Worm (Caenorhabditis elegans) whole organism, L4/young adult: ENCODE data around the gene elt-1.

Source experiments
- W03F9.2 ChIP-seq: fragments of 150-350 bp; optimal IDR thresholded peaks from 2 replicates; lab custom pipeline; 2014; ENCODE audit warnings: missing biosample characterization, missing genetic modification characterization
- dao-5 ChIP-seq: sonication (generic microtip); optimal IDR thresholded peaks from 2 replicates; lab custom pipeline; 2016; ENCODE audit warnings: missing genotype, missing genetic modification characterization, moderate library complexity, missing compliant biosample characterization
- him-1 ChIP-seq: sonication (generic microtip); optimal IDR thresholded peaks from 2 replicates; lab custom pipeline; 2016; ENCODE audit warnings: missing genotype, missing genetic modification reagents, missing genetic modification characterization, missing compliant biosample characterization

elt-1 gene

ce11 chrIV:9615511-9615910, 716 bp downstream of the elt-1 start:
- TF ChIP-seq him-1 (tag; lab: Kevin White, UChicago) = no peak
- no peak for TF ChIP-seq dao-5 (tag; lab: Kevin White, UChicago)
- TF ChIP-seq W03F9.2 = no peak

ce11 chrIV:9617358-9617757, 2.6 kb downstream of the elt-1 start:
- TF ChIP-seq him-1 (tag; lab: Kevin White, UChicago) (no peak), W03F9.2 (no peak), dao-5 (tag; lab: Kevin White, UChicago) (no peak)

- TF ChIP-seq him-1 (tag; lab: Kevin White, UChicago) = no peak
- TF ChIP-seq W03F9.2 = no peak
These were observed 3.2 kb downstream of the elt-1 start for ce11 chrIV:9618015-9618414.

- TF ChIP-seq W03F9.2 = no peak
- TF ChIP-seq him-1 (tag; lab: Kevin White, UChicago) = no peak
- TF ChIP-seq dao-5 (tag; lab: Kevin White, UChicago) = no peak
These were observed 4.0 kb downstream of the elt-1 start for ce11 chrIV:9618836-9619235.

DNA sequence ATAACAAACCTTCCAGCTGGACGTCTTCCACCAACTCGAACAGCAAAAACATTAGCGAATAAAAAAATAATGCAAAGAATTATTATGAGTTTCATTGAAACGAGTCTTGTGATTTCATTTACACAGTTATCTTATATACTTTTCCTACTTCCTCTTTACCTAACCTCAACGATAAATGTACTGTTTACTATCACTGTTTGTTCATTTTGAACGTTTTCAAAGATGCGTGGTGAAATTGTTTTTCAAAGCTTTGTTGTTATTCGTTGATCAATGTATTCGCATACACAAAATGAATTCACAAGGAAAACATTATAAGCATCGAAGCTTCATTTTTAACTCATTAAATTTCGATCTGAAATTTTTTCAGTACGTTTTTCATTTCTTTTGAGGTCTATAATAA, 7.5 kb downstream of the elt-1 start, which contains the start of gene W09C2.7:
TSS of gene W09C2.7 (minus strand) at position 101 of the 400 bp plus-strand sequence.
- no peak for TF ChIP-seq W03F9.2
- TF ChIP-seq him-1 (tag; lab: Kevin White, UChicago) = no peak
- TF ChIP-seq dao-5 (tag; lab: Kevin White, UChicago) = no peak

DNA sequence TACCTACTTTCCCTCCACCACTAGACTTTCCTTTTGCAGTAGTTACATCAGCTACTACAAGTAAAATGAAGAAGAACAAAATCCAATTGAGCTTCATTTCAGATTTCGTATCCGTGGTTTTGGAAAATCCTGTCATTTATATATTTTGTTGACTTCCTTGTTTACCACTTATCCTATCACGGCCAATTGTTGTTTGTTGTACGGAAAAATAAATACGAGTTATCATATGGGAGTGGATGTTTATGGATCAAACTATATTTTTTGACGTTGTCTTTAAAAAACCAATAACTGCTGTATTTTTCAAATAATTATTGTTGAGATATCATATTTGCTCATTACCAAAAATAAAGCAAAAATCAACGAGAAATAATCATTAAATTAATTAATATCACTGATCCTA, 8.5 kb downstream of the elt-1 start, which contains the start of gene W09C2.9:
TSS of gene W09C2.9 (minus strand) at position 101 of the 400 bp plus-strand sequence.
- no peak for TF ChIP-seq dao-5 (tag; lab: Kevin White, UChicago)
- TF ChIP-seq him-1 (tag; lab: Kevin White, UChicago) = no peak
- no peak for TF ChIP-seq W03F9.2

DNA sequence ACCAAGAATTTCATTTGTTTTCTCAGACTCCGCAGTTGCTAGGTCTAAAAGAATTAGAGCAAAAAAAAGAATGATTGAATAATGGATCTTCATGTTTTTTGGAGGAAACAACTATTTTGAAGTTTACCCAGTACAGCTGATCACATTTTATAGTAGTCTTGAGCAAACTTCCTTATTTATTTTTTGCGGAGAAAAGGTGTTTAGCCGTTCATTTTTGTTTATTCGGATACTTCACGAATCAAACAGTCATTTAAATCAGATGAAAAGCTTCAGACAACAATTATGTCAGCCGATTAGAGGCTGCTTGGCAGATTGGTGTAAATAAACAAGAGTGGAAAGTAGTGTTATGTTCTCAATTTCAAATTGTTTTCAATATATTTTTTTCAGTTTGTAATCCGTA, 9.5 kb downstream of the elt-1 start, which contains the start of gene W09C2.8:
TSS of gene W09C2.8 (minus strand) at position 101 of the 400 bp plus-strand sequence.
- TF ChIP-seq dao-5 (tag; lab: Kevin White, UChicago) (no peak), him-1 (tag; lab: Kevin White, UChicago) (no peak), W03F9.2 (no peak)

DNA sequence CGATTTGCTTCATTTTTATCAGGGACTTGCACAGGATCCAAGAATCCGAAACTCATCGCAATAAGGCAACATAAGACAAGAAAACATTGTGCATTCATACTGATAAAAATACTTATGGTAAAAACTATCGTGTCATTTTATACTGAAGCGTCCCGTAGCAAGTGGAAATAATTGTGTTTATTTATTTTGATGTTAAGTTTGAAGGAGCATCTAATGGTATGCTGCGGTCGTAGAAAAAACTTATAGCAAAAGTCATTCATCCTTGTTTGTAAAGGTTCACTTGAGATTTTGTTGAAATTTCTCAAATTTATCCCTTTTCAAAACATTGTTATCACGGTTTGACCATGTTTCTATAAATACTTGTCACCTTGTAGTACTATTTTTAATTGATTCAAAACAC, 10.2 kb downstream of the elt-1 start, which contains the start of gene W09C2.10:
TSS of gene W09C2.10 (minus strand) at position 101 of the 400 bp plus-strand sequence.
- no peak for TF ChIP-seq W03F9.2
- no peak for TF ChIP-seq him-1 (tag; lab: Kevin White, UChicago)
- TF ChIP-seq dao-5 (tag; lab: Kevin White, UChicago) = no peak

ce11 chrIV:9625829-9626228, 11.0 kb downstream of the elt-1 start:
- no peak for TF ChIP-seq W03F9.2

DNA sequence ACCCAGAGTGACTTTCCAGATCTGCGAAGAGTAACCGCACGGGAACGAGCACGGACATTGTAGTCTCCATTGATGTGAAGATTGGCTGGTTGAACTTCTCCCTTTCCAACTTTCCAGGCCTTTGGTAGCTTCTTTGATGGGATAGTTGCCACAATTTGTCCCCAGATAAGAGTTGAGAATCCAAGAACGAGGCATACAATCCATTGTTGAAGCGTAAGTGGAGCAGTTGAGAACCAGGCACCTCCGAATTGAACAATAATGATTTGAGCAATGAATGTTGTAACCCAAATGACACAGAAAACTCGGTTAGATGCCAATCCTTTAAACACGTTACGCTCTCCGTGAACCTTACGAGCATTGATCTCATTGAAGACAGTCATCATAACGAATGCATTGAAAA, 12.2 kb downstream of the elt-1 start:
- TF ChIP-seq W03F9.2 (no peak), him-1 (tag; lab: Kevin White, UChicago) (no peak), dao-5 (tag; lab: Kevin White, UChicago) (no peak)

- TF ChIP-seq him-1 (tag; lab: Kevin White, UChicago) (no peak), W03F9.2 (no peak), dao-5 (tag; lab: Kevin White, UChicago) (no peak)
These were observed 16.8 kb downstream of the elt-1 start for ce11 chrIV:9631579-9631978.

DNA sequence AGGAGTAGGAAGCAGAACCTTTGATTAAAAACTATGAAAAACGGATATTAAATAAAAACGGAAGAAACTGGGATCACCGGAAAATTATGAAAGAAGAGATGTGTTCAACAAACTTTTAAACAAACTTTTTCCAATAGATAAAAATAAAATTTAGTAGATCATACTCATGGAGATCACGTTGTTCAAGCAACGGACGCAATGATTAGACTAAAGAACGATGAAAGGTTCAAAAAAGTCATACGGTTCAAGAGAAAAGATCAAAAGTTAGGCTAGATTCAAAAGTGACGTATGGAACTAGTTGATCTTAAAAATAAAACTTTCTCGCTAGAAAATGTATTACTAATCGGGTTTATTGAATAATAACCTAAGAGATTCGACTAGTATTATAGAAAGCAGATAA, 17.3 kb downstream of the elt-1 start:
- TF ChIP-seq him-1 (tag; lab: Kevin White, UChicago) (no peak), W03F9.2 (no peak), dao-5 (tag; lab: Kevin White, UChicago) (no peak)

- TF ChIP-seq dao-5 (tag; lab: Kevin White, UChicago) (no peak), him-1 (tag; lab: Kevin White, UChicago) (no peak), W03F9.2 (no peak)
These were observed 18.2 kb downstream of the elt-1 start for ce11 chrIV:9632966-9633494.

DNA sequence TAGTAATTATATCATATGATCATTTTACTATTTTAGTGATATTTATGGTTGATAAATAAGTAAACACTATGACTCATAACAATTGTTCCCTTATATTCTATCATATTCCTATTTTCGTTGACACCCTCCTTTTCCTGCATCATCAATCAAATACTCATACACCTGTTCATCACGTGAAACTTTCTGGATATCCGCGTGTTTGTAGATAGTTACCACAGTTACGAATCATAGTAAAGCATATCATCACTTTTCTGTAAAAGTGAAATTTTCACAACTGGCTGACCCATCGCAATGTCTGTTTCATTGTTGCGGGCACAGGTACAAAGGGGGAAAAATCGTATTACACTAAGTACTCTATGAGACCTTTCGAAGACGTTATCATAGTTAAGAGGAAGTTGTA, 19.1 kb downstream of the elt-1 start:
- TF ChIP-seq dao-5 (tag; lab: Kevin White, UChicago) = no peak
- no peak for TF ChIP-seq him-1 (tag; lab: Kevin White, UChicago)
- no peak for TF ChIP-seq W03F9.2

ce11 chrIV:9634848-9635247, 20.1 kb downstream of the elt-1 start, which contains the start of gene mca-1:
mca-1 (minus strand) TSS chrIV:9634948.
- TF ChIP-seq W03F9.2 (no peak), dao-5 (tag; lab: Kevin White, UChicago) (no peak), him-1 (tag; lab: Kevin White, UChicago) (no peak)
